Fruit fly (Drosophila melanogaster): ENCODE results near the gene VhaM9.7-d.

Gene VhaM9.7-d

DNA sequence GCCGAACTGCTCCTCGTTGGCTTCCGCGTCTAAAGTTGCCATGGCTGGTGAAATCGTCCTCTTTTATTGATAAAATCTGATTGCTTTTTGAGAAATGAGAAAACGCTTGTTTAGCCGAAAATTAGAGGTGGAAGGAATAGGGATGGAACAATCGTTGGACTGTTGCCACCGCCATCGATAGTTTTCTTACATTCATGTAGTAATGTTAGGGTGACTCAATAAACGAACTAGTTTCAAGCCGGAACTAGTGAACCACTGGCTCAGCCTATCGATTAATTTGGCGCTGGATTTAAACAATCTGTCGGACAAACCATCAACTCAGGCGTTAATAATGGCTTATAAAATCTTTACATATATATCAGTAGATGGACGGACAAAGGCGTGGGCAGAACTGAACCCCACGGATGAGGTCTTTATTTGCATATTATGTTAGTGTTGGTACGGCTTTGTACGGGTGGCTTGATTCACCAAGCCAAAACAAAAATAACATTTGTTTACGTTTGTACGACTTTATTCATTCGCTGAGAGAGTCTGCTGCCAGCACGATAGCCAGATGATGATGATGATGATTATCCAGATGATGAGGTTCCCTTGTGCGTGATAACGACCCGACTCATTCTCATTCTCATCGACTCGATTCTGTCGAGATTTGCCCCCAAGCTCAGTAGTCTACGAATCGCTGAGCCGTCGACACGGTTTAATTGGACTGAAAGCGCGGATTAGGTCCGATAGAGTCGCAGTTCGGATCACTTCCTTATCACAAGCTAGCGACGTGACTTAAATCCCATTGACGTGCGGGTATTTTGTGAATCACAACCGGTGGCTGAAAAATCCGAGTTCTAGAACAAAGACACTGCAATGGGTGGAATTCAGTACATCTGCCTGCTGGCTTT, 27.5 kb downstream of the VhaM9.7-d start, which contains the start of the genes Sf3a1 and Irc (continued):
- TF ChIP-seq esn (GFP tag; optimal IDR thresholded peaks at IDR 0.05): peak; percentile 31
- no peak for TF ChIP-seq CG15336 (GFP tag; IDR thresholded peaks at IDR 0.05)
- TF ChIP-seq eg (GFP tag; IDR thresholded peaks at IDR 0.05): 0 out of 3 replicates have a peak, but pooled peaks have one; percentile 19
- no peak for TF ChIP-seq fd59A (GFP tag; optimal IDR thresholded peaks at IDR 0.05)
- no peak for TF ChIP-seq Smox (GFP tag; optimal IDR thresholded peaks at IDR 0.05)
- TF ChIP-seq CG10669 (GFP tag; optimal IDR thresholded peaks at IDR 0.05): no peak
- peak in 1 of 2 experiments; percentile 62 for TF ChIP-seq ss (GFP tag; optimal IDR thresholded peaks at IDR 0.05)
- TF ChIP-seq Sox14 (GFP tag; optimal IDR thresholded peaks at IDR 0.05): peak; percentile 44
- TF ChIP-seq CG3032 (tag; optimal IDR thresholded peaks at IDR 0.05): no peak
- no peak for TF ChIP-seq salr (GFP tag; optimal IDR thresholded peaks at IDR 0.05)
- no peak for TF ChIP-seq CG10631 (GFP tag; optimal IDR thresholded peaks at IDR 0.05)
- TF ChIP-seq CG34406 (GFP tag; optimal IDR thresholded peaks at IDR 0.05): no peak
- TF ChIP-seq CG8632 (GFP tag; optimal IDR thresholded peaks at IDR 0.05): no peak
- no peak for TF ChIP-seq Hr38 (GFP tag; optimal IDR thresholded peaks at IDR 0.05)
- no peak for TF ChIP-seq CG8319 (GFP tag; optimal IDR thresholded peaks at IDR 0.05)
- TF ChIP-seq achi (GFP tag; optimal IDR thresholded peaks at IDR 0.05): no peak
- TF ChIP-seq acj6 (GFP tag; optimal IDR thresholded peaks at IDR 0.05): no peak
- TF ChIP-seq topi (GFP tag; optimal IDR thresholded peaks at IDR 0.05): no peak

- TF ChIP-seq CG6808 (GFP tag; optimal IDR thresholded peaks at IDR 0.05) (no peak), svp (GFP tag) (peak; percentile 39)
Measured at dm6 chr3R:17003468-17003867, 28.5 kb downstream of the VhaM9.7-d start.

dm6 chr3R:17007336-17007735, 32.3 kb downstream of the VhaM9.7-d start:
- TF ChIP-seq spab (GFP tag; optimal IDR thresholded peaks at IDR 0.05) (no peak), Sox15 (GFP tag; optimal IDR thresholded peaks at IDR 0.05) (no peak), CG8319 (GFP tag; optimal IDR thresholded peaks at IDR 0.05) (no peak), topi (GFP tag; optimal IDR thresholded peaks at IDR 0.05) (no peak), CG6808 (GFP tag; optimal IDR thresholded peaks at IDR 0.05) (no peak), CG4318 (GFP tag; optimal IDR thresholded peaks at IDR 0.05) (no peak), Hr4 (GFP tag; optimal IDR thresholded peaks at IDR 0.05) (no peak), Eip75B (GFP tag; optimal IDR thresholded peaks at IDR 0.05) (no peak), Lpt (GFP tag; optimal IDR thresholded peaks at IDR 0.05) (no peak), lz (GFP tag; optimal IDR thresholded peaks at IDR 0.05) (no peak)

- TF ChIP-seq svp (GFP tag): peak; percentile 94
- TF ChIP-seq Gug (GFP tag; IDR thresholded peaks at IDR 0.05): no peak
- no peak for TF ChIP-seq fkh (GFP tag; optimal IDR thresholded peaks at IDR 0.05)
- peak; percentile 49 for TF ChIP-seq Eip78C (GFP tag)
- no peak for TF ChIP-seq fd59A (GFP tag; optimal IDR thresholded peaks at IDR 0.05)
- no peak for TF ChIP-seq Sox14 (GFP tag; optimal IDR thresholded peaks at IDR 0.05)
- TF ChIP-seq vri (GFP tag; optimal IDR thresholded peaks at IDR 0.05): peak; percentile 93
Measured at dm6 chr3R:17008018-17008674, 33.1 kb downstream of the VhaM9.7-d start, which contains the start of gene CG8907. CG8907 (plus strand) TSS chr3R:17008269.

dm6 chr3R:17008675-17009022, 33.6 kb downstream of the VhaM9.7-d start:
- TF ChIP-seq vri (GFP tag; optimal IDR thresholded peaks at IDR 0.05) (peak; percentile 53), Blimp-1 (GFP tag; optimal IDR thresholded peaks at IDR 0.05) (no peak)
